Worm (Caenorhabditis elegans): ENCODE measurements around the gene ZK287.4.

ZK287.4 gene

DNA sequence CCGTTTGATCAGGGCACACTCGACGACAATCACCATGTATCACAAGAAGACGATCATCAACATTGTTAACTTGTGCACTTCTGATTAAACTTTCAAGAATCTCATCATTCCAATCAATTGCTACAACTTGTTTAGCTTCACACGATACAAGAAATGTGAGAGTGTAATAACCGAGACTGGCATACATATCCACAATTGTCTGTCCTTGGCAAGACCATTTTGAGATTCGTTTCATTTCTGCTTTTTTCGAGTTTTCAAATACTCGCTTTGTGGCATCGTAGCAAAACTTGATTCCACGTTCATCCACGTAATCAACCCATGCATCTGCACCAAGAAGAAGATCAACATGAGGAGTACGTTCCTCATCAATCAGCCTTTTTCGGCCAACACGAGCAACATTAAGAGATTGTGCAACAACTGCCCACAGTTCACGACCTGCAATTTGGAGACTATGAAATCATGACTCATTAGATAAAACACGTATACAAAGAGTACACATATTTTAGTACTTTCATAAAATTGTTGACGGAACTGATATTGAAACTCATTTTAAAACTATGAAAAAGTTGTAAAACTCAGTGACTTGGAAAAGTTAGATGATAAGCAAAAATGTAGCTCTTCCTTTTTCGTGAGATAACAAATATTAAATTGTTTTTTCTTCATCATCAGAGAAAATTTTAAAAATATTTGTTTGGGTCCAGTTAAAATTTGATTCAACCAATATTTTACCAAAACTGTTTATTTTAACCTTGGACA lies 27.1 kb upstream of the ZK287.4 start:
- TF ChIP-seq crh-2 (tag; optimal IDR thresholded peaks at IDR 0.05) (no peak), fos-1 (tag; optimal IDR thresholded peaks at IDR 0.05) (peak; percentile 80)

DNA sequence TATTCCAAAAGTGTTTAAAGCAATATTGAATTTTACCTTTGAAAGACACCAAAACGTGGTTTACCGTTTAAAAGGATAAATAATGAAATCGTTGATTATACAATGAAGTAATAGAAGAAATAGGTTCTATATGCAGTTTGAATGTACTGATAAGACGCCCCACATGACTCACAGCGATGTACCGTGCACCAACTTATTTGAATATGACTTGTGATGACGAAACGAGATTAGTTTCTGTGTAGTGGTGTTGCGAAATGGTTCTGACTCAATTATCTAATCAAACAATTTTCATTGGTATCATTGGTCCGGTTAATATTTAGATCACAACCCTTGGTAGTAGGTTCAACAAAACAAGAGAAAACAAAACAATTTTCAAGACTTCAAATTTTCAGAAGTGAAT lies 25.7 kb upstream of the ZK287.4 start:
- TF ChIP-seq sem-4 (tag; optimal IDR thresholded peaks at IDR 0.05) (no peak), crh-2 (tag; optimal IDR thresholded peaks at IDR 0.05) (peak; percentile 21), fos-1 (tag; optimal IDR thresholded peaks at IDR 0.05) (peak; percentile 92)

DNA sequence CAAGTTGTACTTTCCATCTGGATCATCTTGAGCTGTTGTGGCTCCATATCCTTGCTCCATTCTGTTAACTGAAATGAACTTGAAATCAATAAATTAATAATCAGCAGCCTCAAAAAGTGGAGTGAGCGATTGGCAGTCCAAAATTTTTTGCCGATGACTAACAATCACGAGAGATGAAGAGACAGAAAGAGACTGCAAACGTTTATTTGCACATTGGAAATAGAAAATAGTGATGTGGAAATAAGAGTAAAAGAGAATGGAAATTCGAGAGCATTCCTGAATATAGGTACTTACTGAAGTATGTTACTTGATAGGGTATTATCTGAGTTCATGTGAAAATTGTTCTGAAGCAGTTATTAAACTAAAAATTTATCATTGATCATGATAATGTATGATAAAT lies 24.3 kb upstream of the ZK287.4 start, which contains the start of gene tag-120:
TSS of gene tag-120 (minus strand) at position 68 of the 400 bp plus-strand sequence.
- TF ChIP-seq mbf-1 (tag; optimal IDR thresholded peaks at IDR 0.05) (no peak), fos-1 (tag; optimal IDR thresholded peaks at IDR 0.05) (peak; percentile 83)

DNA sequence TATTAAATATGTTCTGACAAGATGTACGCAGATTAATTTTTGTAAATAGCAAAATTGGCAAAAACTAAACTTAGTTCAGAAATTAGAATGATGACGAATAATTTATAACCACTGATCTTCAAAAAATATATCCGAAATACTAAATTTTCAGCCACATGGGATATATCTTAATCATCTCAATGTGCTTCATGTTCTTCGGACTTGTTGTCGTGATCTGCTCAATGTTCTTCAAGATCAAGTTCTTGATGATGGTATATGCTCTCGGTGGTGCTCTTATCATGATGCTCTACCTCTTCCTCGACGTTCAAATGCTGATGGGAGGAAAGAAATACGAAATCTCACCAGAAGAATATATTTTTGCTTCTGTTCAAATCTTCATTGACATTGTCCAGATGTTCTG lies 21.1 kb upstream of the ZK287.4 start:
- TF ChIP-seq nhr-77 (tag; optimal IDR thresholded peaks at IDR 0.05) (no peak), nhr-129 (tag; optimal IDR thresholded peaks at IDR 0.05) (no peak), nhr-237 (tag; optimal IDR thresholded peaks at IDR 0.05) (no peak), nhr-23 (tag; optimal IDR thresholded peaks at IDR 0.05) (no peak), nhr-11 (tag; optimal IDR thresholded peaks at IDR 0.05) (no peak)

DNA sequence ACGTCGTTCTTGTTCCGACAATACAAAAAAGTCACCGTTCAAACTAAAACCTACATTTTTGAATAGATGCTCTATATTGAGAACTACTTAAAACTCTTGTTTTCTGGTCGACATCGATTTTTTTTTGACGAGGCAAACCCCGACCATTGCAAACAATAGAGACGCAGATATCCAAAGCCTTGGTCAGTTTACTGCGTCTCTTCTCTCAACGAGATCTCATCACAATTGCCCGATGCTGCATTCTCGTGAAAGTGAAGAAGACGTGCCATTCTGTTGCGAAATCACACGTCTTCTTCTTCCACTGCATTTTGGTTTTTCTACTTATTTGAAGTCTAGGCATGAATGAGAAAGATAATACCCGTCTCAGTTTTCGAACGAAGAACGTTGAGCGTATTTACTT lies 18.9 kb upstream of the ZK287.4 start:
- TF ChIP-seq nhr-237 (tag; optimal IDR thresholded peaks at IDR 0.05) (no peak), nhr-21 (tag; optimal IDR thresholded peaks at IDR 0.05) (no peak), unc-55 (GFP tag; optimal IDR thresholded peaks at IDR 0.05) (peak; percentile 90), lsy-2 (tag; optimal IDR thresholded peaks at IDR 0.05) (peak in 1 of 2 experiments; percentile 55), blmp-1 (tag; optimal IDR thresholded peaks at IDR 0.05; ENCODE audit: insufficient read depth) (peak; percentile 57), snpc-4 (tag; optimal IDR thresholded peaks at IDR 0.05) (no peak), unc-62 (GFP tag; optimal IDR thresholded peaks at IDR 0.05) (no peak), Y55F3AM.14 (GFP tag; optimal IDR thresholded peaks at IDR 0.05) (no peak), mdl-1 (tag; optimal IDR thresholded peaks at IDR 0.05) (peak in 1 of 2 experiments; percentile 22), zag-1 (tag; optimal IDR thresholded peaks at IDR 0.05) (peak; percentile 79), nhr-77 (tag; optimal IDR thresholded peaks at IDR 0.05) (no peak), nhr-6 (tag; optimal IDR thresholded peaks at IDR 0.05) (no peak), C34F6.9 (tag; optimal IDR thresholded peaks at IDR 0.05) (peak; percentile 74), ceh-82 (tag; optimal IDR thresholded peaks at IDR 0.05) (no peak), ztf-1 (GFP tag; conservative IDR thresholded peaks at IDR 0.05) (no peak), nhr-10 (tag; optimal IDR thresholded peaks at IDR 0.05) (no peak), elt-1 (tag; optimal IDR thresholded peaks at IDR 0.05) (no peak), mab-5 (tag; optimal IDR thresholded peaks at IDR 0.05) (no peak), R02D3.7 (tag; optimal IDR thresholded peaks at IDR 0.05) (no peak), lin-11 (tag; optimal IDR thresholded peaks at IDR 0.05) (peak; percentile 20), nhr-129 (tag; optimal IDR thresholded peaks at IDR 0.05) (peak; percentile 83), nhr-23 (tag; optimal IDR thresholded peaks at IDR 0.05) (no peak), sma-3 (GFP tag; optimal IDR thresholded peaks at IDR 0.05) (no peak), gmeb-1 (tag; optimal IDR thresholded peaks at IDR 0.05) (no peak), nhr-12 (tag; optimal IDR thresholded peaks at IDR 0.05) (no peak), elt-3 (tag; optimal IDR thresholded peaks at IDR 0.05) (no peak), aly-2 (tag; optimal IDR thresholded peaks at IDR 0.05) (no peak), egl-27 (tag; optimal IDR thresholded peaks at IDR 0.05) (no peak), ama-1 (optimal IDR thresholded peaks at IDR 0.05) (no peak), lin-39 (tag; optimal IDR thresholded peaks at IDR 0.05) (no peak), nhr-11 (tag; optimal IDR thresholded peaks at IDR 0.05) (no peak), ztf-11 (tag; optimal IDR thresholded peaks at IDR 0.05) (no peak), sma-9 (GFP tag; optimal IDR thresholded peaks at IDR 0.05) (peak; percentile 32), sma-9 (tag; optimal IDR thresholded peaks at IDR 0.05) (no peak), fos-1 (tag; optimal IDR thresholded peaks at IDR 0.05) (peak; percentile 41), ceh-16 (tag; optimal IDR thresholded peaks at IDR 0.05) (no peak), ztf-4 (tag; optimal IDR thresholded peaks at IDR 0.05) (no peak), nhr-25 (tag; optimal IDR thresholded peaks at IDR 0.05) (peak; percentile 42), alr-1 (tag; optimal IDR thresholded peaks at IDR 0.05) (no peak), unc-39 (tag; optimal IDR thresholded peaks at IDR 0.05) (no peak), ZK546.5 (tag; optimal IDR thresholded peaks at IDR 0.05) (no peak), F13H6.1 (tag; optimal IDR thresholded peaks at IDR 0.05) (peak; percentile 52), sem-4 (tag; optimal IDR thresholded peaks at IDR 0.05) (peak; percentile 55)
